ENCODE assay signal across 2 fruit fly cellular contexts in genomic region chr3L:13381160-13381559, dm6.
TF ChIP-seq lines count a peak whose summit lies in the region.

TSS of gene CG14107 (minus strand) at chr3L:13381346.

- no peak for TF ChIP-seq CTCF in whole organism, embryonic (GFP tag; optimal IDR thresholded peaks at IDR 0.05; lab: Kevin White, UChicago)

TF ChIP-seq in whole organism, embryonic, 481 proteins besides CTCF, POLR2A, EP300 and RAD21:
- TF ChIP-seq Blimp-1 (GFP tag; optimal IDR thresholded peaks at IDR 0.05; lab: Kevin White, UChicago) (peak; percentile 98), CG17802 (tag; optimal IDR thresholded peaks at IDR 0.05; lab: Kevin White, UChicago) (no peak), CG8089 (GFP tag; optimal IDR thresholded peaks at IDR 0.05; lab: Kevin White, UChicago) (no peak), unpg (GFP tag; optimal IDR thresholded peaks at IDR 0.05; lab: Kevin White, UChicago) (no peak), gce (GFP tag; IDR thresholded peaks at IDR 0.05; lab: Robert Waterston, UW) (no peak), seq (GFP tag; IDR thresholded peaks at IDR 0.05; lab: Robert Waterston, UW) (no peak), Ets65A (GFP tag; lab: Kevin White, UChicago) (peak; percentile 26), CG10959 (GFP tag; IDR thresholded peaks at IDR 0.05; lab: Robert Waterston, UW) (no peak), ssp (GFP tag; IDR thresholded peaks at IDR 0.05; lab: Robert Waterston, UW) (no peak)

TF ChIP-seq in whole organism, prepupa, 60 proteins besides CTCF, POLR2A, EP300 and RAD21:
- TF ChIP-seq CG4318 (GFP tag; optimal IDR thresholded peaks at IDR 0.05; lab: Kevin White, UChicago) (no peak), CG8632 (GFP tag; optimal IDR thresholded peaks at IDR 0.05; lab: Kevin White, UChicago) (no peak), svp (GFP tag; lab: Kevin White, UChicago) (peak; percentile 60), Eip78C (GFP tag; lab: Kevin White, UChicago) (no peak), Sox14 (GFP tag; optimal IDR thresholded peaks at IDR 0.05; lab: Kevin White, UChicago) (no peak), Sox102F (GFP tag; optimal IDR thresholded peaks at IDR 0.05; lab: Kevin White, UChicago) (no peak), dsx (GFP tag; optimal IDR thresholded peaks at IDR 0.05; lab: Kevin White, UChicago; ENCODE audit: poor library complexity, severe bottlenecking) (no peak), cyc (GFP tag; optimal IDR thresholded peaks at IDR 0.05; lab: Kevin White, UChicago) (no peak), CG34406 (GFP tag; optimal IDR thresholded peaks at IDR 0.05; lab: Kevin White, UChicago) (no peak), Blimp-1 (GFP tag; optimal IDR thresholded peaks at IDR 0.05; lab: Kevin White, UChicago) (peak; percentile 89), CG11294 (GFP tag; IDR thresholded peaks at IDR 0.05; lab: Robert Waterston, UW) (no peak), Met (GFP tag; optimal IDR thresholded peaks at IDR 0.05; lab: Kevin White, UChicago) (no peak), Gug (GFP tag; IDR thresholded peaks at IDR 0.05; lab: Robert Waterston, UW) (no peak), CG11902 (GFP tag; optimal IDR thresholded peaks at IDR 0.05; lab: Kevin White, UChicago) (no peak), CG32006 (GFP tag; optimal IDR thresholded peaks at IDR 0.05; lab: Kevin White, UChicago) (peak; percentile 11), acj6 (GFP tag; optimal IDR thresholded peaks at IDR 0.05; lab: Kevin White, UChicago) (no peak), fkh (GFP tag; optimal IDR thresholded peaks at IDR 0.05; lab: Kevin White, UChicago) (no peak), Hr4 (GFP tag; optimal IDR thresholded peaks at IDR 0.05; lab: Kevin White, UChicago) (no peak), CG6854 (GFP tag; optimal IDR thresholded peaks at IDR 0.05; lab: Kevin White, UChicago) (peak; percentile 35), CG15336 (GFP tag; IDR thresholded peaks at IDR 0.05; lab: Robert Waterston, UW) (no peak)

Comparison
In these comparisons a context has a peak if more than half of its experiments do, and no peak if none do; other contexts are left out.
1. Of the 7 proteins assayed by ChIP-seq in both whole organism, embryonic and whole organism, prepupa: peak only in whole organism, embryonic: none; only in whole organism, prepupa: CG6854; in both: Blimp-1; in neither: 5.